Worm (Caenorhabditis elegans) whole organism, L3 larva: ENCODE measurements around the gene T24H10.1.

Experiments
- fos-1 ChIP-seq: fragments of 150-350 bp; optimal IDR thresholded peaks from 2 replicates; lab custom pipeline; 2014; ENCODE audit warnings: missing biosample characterization, missing genetic modification characterization
- lin-39 ChIP-seq: fragments of 150-350 bp; optimal IDR thresholded peaks from 2 replicates; lab custom pipeline; 2018; ENCODE audit warnings: missing biosample characterization, missing genetic modification reagents, missing genetic modification characterization
- nfya-1 ChIP-seq: sonication (generic microtip); optimal IDR thresholded peaks from 2 replicates; lab custom pipeline; 2017; ENCODE audit warnings: missing genetic modification characterization, mild to moderate bottlenecking, missing compliant biosample characterization, antibody characterized with exemption, moderate library complexity; ENCODE audit not compliant: insufficient read depth
- nhr-25 ChIP-seq: sonication (generic microtip); optimal IDR thresholded peaks from 2 replicates; lab custom pipeline; 2017; ENCODE audit warnings: missing biosample characterization, missing genetic modification characterization
- nhr-43 ChIP-seq: sonication (generic microtip); optimal IDR thresholded peaks from 2 replicates; lab custom pipeline; 2016; ENCODE audit warnings: mild to moderate bottlenecking, missing genetic modification characterization, missing compliant biosample characterization; ENCODE audit not compliant: poor library complexity, severe bottlenecking
- nhr-76 ChIP-seq: fragments of 150-350 bp; sonication (generic microtip); optimal IDR thresholded peaks from 5 replicates; lab custom pipeline; 2014; ENCODE audit warnings: missing biosample characterization, missing genetic modification characterization
- pqm-1 ChIP-seq: fragments of 150-350 bp; optimal IDR thresholded peaks from 2 replicates; lab custom pipeline; 2017; ENCODE audit warnings: missing biosample characterization, missing genetic modification characterization, inconsistent platforms

- TF ChIP-seq pqm-1 (tag; lab: Kevin White, UChicago) (no peak), nhr-25 (tag; lab: Kevin White, UChicago) (no peak), nhr-76 (tag; lab: Kevin White, UChicago) (no peak), nfya-1 (tag; lab: Kevin White, UChicago) (no peak), lin-39 (tag; lab: Kevin White, UChicago) (no peak), nhr-43 (tag; lab: Kevin White, UChicago) (no peak), fos-1 (tag; lab: Kevin White, UChicago) (no peak)
Measured at ce11 chrII:9076098-9076879, 22.9 kb upstream of the T24H10.1 start.
